Fruit fly (Drosophila melanogaster) whole organism, embryonic: ENCODE data around the gene CG17300.

Source experiments
- Bdp1 ChIP-seq: fragments of 200-800 bp; sonication (Bioruptor generic); optimal IDR thresholded peaks from 3 replicates; lab custom pipeline; 2016; ENCODE audit warnings: missing biosample characterization, missing genetic modification characterization
- CG11085 ChIP-seq: fragments of 200-800 bp; sonication (Bioruptor generic); IDR thresholded peaks from 2 replicates; pipeline ENCODE4 v1.3.6; 2022; ENCODE audit warnings: missing biosample characterization, missing genetic modification characterization
- CG11398 ChIP-seq: fragments of 200-800 bp; sonication (Bioruptor generic); optimal IDR thresholded peaks from 2 replicates; lab custom pipeline; 2016; ENCODE audit warnings: missing biosample characterization, missing genetic modification characterization
- CG11504 ChIP-seq: fragments of 200-800 bp; sonication (Bioruptor generic); optimal IDR thresholded peaks from 3 replicates; lab custom pipeline; 2019; ENCODE audit warnings: missing biosample characterization, mild to moderate bottlenecking, missing genetic modification characterization, moderate library complexity
- CG12299 ChIP-seq: fragments of 200-800 bp; sonication (Bioruptor generic); optimal IDR thresholded peaks from 2 replicates; lab custom pipeline; 2018; ENCODE audit warnings: missing biosample characterization, mild to moderate bottlenecking, missing genetic modification characterization
- CG13296 ChIP-seq: fragments of 200-800 bp; sonication (Bioruptor generic); optimal IDR thresholded peaks from 3 replicates; lab custom pipeline; 2018; ENCODE audit warnings: missing biosample characterization, mild to moderate bottlenecking, missing genetic modification characterization
- CG13775 ChIP-seq: fragments of 200-800 bp; sonication (Bioruptor generic); optimal IDR thresholded peaks from 3 replicates; lab custom pipeline; 2017; ENCODE audit warnings: missing biosample characterization, mild to moderate bottlenecking, missing genetic modification characterization
- CG15269 ChIP-seq: fragments of 200-800 bp; sonication (Bioruptor generic); optimal IDR thresholded peaks from 2 replicates; lab custom pipeline; 2018; ENCODE audit warnings: missing biosample characterization, mild to moderate bottlenecking, missing genetic modification characterization, moderate library complexity
- CG1603 ChIP-seq: fragments of 200-800 bp; sonication (Bioruptor generic); optimal IDR thresholded peaks from 2 replicates; lab custom pipeline; 2019; ENCODE audit warnings: missing biosample characterization, mild to moderate bottlenecking, missing genetic modification characterization, moderate library complexity
- CG1647 ChIP-seq: fragments of 200-800 bp; sonication (Bioruptor generic); optimal IDR thresholded peaks from 3 replicates; lab custom pipeline; 2016; ENCODE audit warnings: missing biosample characterization, missing genetic modification characterization
- CG17385 ChIP-seq: fragments of 200-800 bp; sonication (Bioruptor generic); optimal IDR thresholded peaks from 3 replicates; lab custom pipeline; 2018; ENCODE audit warnings: missing biosample characterization, mild to moderate bottlenecking, missing genetic modification characterization
- CG17802 ChIP-seq: fragments of 200-800 bp; sonication (Bioruptor generic); optimal IDR thresholded peaks from 2 replicates; lab custom pipeline; 2018; ENCODE audit warnings: missing biosample characterization, mild to moderate bottlenecking, missing genetic modification characterization, moderate library complexity
- CG17829 ChIP-seq: fragments of 200-800 bp; optimal IDR thresholded peaks from 2 replicates; lab custom pipeline; 2019; ENCODE audit warnings: missing biosample characterization, mild to moderate bottlenecking, missing genetic modification characterization, moderate library complexity
- CG2120 ChIP-seq: fragments of 200-800 bp; sonication (Bioruptor generic); optimal IDR thresholded peaks from 3 replicates; lab custom pipeline; 2016; ENCODE audit warnings: missing biosample characterization, missing genetic modification characterization
- CG31441 ChIP-seq: fragments of 200-800 bp; sonication (Bioruptor generic); IDR thresholded peaks from 2 replicates; pipeline ENCODE4 v1.3.6; 2022; ENCODE audit warnings: missing biosample characterization, missing genetic modification characterization
- CG3407 ChIP-seq: fragments of 200-800 bp; sonication (Bioruptor generic); optimal IDR thresholded peaks from 2 replicates; lab custom pipeline; 2018; ENCODE audit warnings: missing biosample characterization, mild to moderate bottlenecking, missing genetic modification characterization
- CG3726 ChIP-seq: fragments of 200-800 bp; sonication (Bioruptor generic); IDR thresholded peaks from 3 replicates; pipeline ENCODE4, ENCODE4 v1.3.6; 2022; ENCODE audit warnings: missing biosample characterization, missing genetic modification characterization
- CG4360 ChIP-seq: fragments of 200-800 bp; sonication (Bioruptor generic); IDR thresholded peaks from 2 replicates; pipeline ENCODE4 v1.3.6; 2022; ENCODE audit warnings: missing biosample characterization, missing genetic modification characterization
- CG4707 ChIP-seq: fragments of 200-800 bp; sonication (Bioruptor generic); optimal IDR thresholded peaks from 2 replicates; lab custom pipeline; 2018; ENCODE audit warnings: missing biosample characterization, mild to moderate bottlenecking, missing genetic modification characterization, moderate library complexity
- CG5245 ChIP-seq: fragments of 200-800 bp; sonication (Bioruptor generic); optimal IDR thresholded peaks from 3 replicates; lab custom pipeline; 2016; ENCODE audit warnings: missing biosample characterization, missing genetic modification characterization
- CG6689 ChIP-seq: fragments of 200-800 bp; sonication (Bioruptor generic); IDR thresholded peaks from 2 replicates; pipeline ENCODE4 v1.3.6; 2022; ENCODE audit warnings: missing biosample characterization, missing genetic modification characterization
- CG8359 ChIP-seq: fragments of 200-800 bp; sonication (Bioruptor generic); optimal IDR thresholded peaks from 2 replicates; lab custom pipeline; 2017; ENCODE audit warnings: missing biosample characterization, mild to moderate bottlenecking, missing genetic modification characterization, borderline replicate concordance
- CG9817 ChIP-seq: fragments of 200-800 bp; sonication (Bioruptor generic); optimal IDR thresholded peaks from 2 replicates; lab custom pipeline; 2018; ENCODE audit warnings: missing biosample characterization, mild to moderate bottlenecking, missing genetic modification characterization, moderate library complexity
- Chrac-16 ChIP-seq: fragments of 200-800 bp; sonication (Bioruptor generic); optimal IDR thresholded peaks from 3 replicates; lab custom pipeline; 2016; ENCODE audit warnings: missing biosample characterization, missing genetic modification characterization
- D19A ChIP-seq: fragments of 200-800 bp; optimal IDR thresholded peaks from 3 replicates; lab custom pipeline; 2019; ENCODE audit warnings: missing biosample characterization, mild to moderate bottlenecking, missing genetic modification characterization, moderate library complexity
- Dp ChIP-seq: fragments of 200-800 bp; sonication (Bioruptor generic); optimal IDR thresholded peaks from 2 replicates; lab custom pipeline; 2018; ENCODE audit warnings: missing biosample characterization, mild to moderate bottlenecking, missing genetic modification characterization, moderate library complexity
- E2f1 ChIP-seq: fragments of 200-800 bp; sonication (Bioruptor generic); IDR thresholded peaks from 2 replicates; pipeline ENCODE4 v1.3.6; 2022; ENCODE audit warnings: missing biosample characterization, missing genetic modification characterization
- HHEX ChIP-seq: fragments of 200-800 bp; sonication (Bioruptor generic); optimal IDR thresholded peaks from 3 replicates; lab custom pipeline; 2017; ENCODE audit warnings: missing biosample characterization, mild to moderate bottlenecking, missing genetic modification characterization, missing genetic modification reagents
- NK7.1 ChIP-seq: fragments of 200-800 bp; sonication (Bioruptor generic); optimal IDR thresholded peaks from 3 replicates; lab custom pipeline; 2016; ENCODE audit warnings: missing biosample characterization, missing genetic modification characterization
- Opbp ChIP-seq: fragments of 200-800 bp; sonication (Bioruptor generic); IDR thresholded peaks from 3 replicates; pipeline ENCODE4 v1.3.6; 2022; ENCODE audit warnings: missing biosample characterization, missing genetic modification characterization; ENCODE audit not compliant: partially characterized antibody
- bbx ChIP-seq: fragments of 200-800 bp; sonication (Bioruptor generic); IDR thresholded peaks from 2 replicates; pipeline ENCODE4 v1.3.6; 2022; ENCODE audit warnings: missing biosample characterization, missing genetic modification characterization; ENCODE audit not compliant: partially characterized antibody
- bigmax ChIP-seq: fragments of 200-800 bp; sonication (Bioruptor generic); optimal IDR thresholded peaks from 2 replicates; lab custom pipeline; 2018; ENCODE audit warnings: missing biosample characterization, mild to moderate bottlenecking, missing genetic modification characterization
- bowl ChIP-seq: fragments of 200-800 bp; sonication (Bioruptor generic); IDR thresholded peaks from 2 replicates; pipeline ENCODE4 v1.3.6; 2022; ENCODE audit warnings: missing biosample characterization, missing genetic modification characterization
- fd102C ChIP-seq: fragments of 200-800 bp; sonication (Bioruptor generic); optimal IDR thresholded peaks from 2 replicates; lab custom pipeline; 2018; ENCODE audit warnings: missing biosample characterization, mild to moderate bottlenecking, missing genetic modification characterization, moderate library complexity
- kni ChIP-seq: fragments of 200-800 bp; sonication (Bioruptor generic); optimal IDR thresholded peaks from 3 replicates; lab custom pipeline; 2017; ENCODE audit warnings: mild to moderate bottlenecking, missing biosample characterization, missing genetic modification reagents, missing genetic modification characterization
- lola ChIP-seq, 3 experiments: fragments of >200 bp in 2 of 3; fragments of 200-800 bp in 1 of 3; sonication (Bioruptor generic) in 1 of 3; optimal IDR thresholded peaks; 2 replicates each; lab custom pipeline; 2017 to 2019; ENCODE audit warnings: missing biosample characterization in 3 of 3, missing genetic modification characterization in 3 of 3, mild to moderate bottlenecking in 1 of 3, moderate library complexity in 1 of 3
- mam ChIP-seq: fragments of 200-800 bp; sonication (Bioruptor generic); optimal IDR thresholded peaks from 3 replicates; lab custom pipeline; 2016; ENCODE audit warnings: missing biosample characterization, missing genetic modification characterization
- nau ChIP-seq: fragments of 200-800 bp; sonication (Bioruptor generic); optimal IDR thresholded peaks from 3 replicates; lab custom pipeline; 2017; ENCODE audit warnings: missing biosample characterization, mild to moderate bottlenecking, missing genetic modification characterization, missing genetic modification reagents
- odd ChIP-seq: fragments of 200-800 bp; sonication (Bioruptor generic); optimal IDR thresholded peaks from 2 replicates; lab custom pipeline; 2017; ENCODE audit warnings: missing biosample characterization, mild to moderate bottlenecking, missing genetic modification characterization
- pros ChIP-seq: fragments of 200-800 bp; sonication (Bioruptor generic); optimal IDR thresholded peaks from 3 replicates; lab custom pipeline; 2019; ENCODE audit warnings: missing biosample characterization, mild to moderate bottlenecking, missing genetic modification characterization, moderate library complexity
- row ChIP-seq: fragments of 200-800 bp; sonication (Bioruptor generic); IDR thresholded peaks from 3 replicates; pipeline ENCODE4 v1.3.6; 2022; ENCODE audit warnings: missing biosample characterization, missing genetic modification characterization
- sens ChIP-seq: fragments of 200-800 bp; sonication (Bioruptor generic); peaks from one replicate; lab custom pipeline; 2016; ENCODE audit warnings: missing biosample characterization, missing genetic modification characterization
- sens-2 ChIP-seq: fragments of 200-800 bp; sonication (Bioruptor generic); IDR thresholded peaks from 2 replicates; pipeline ENCODE4 v1.3.6; 2022; ENCODE audit warnings: missing biosample characterization, missing genetic modification characterization
- sisA ChIP-seq: fragments of 200-800 bp; sonication (Bioruptor generic); IDR thresholded peaks from 2 replicates; pipeline ENCODE4 v1.3.6; 2022; ENCODE audit warnings: missing biosample characterization, missing genetic modification characterization
- slp2 ChIP-seq: fragments of 200-800 bp; sonication (Bioruptor generic); optimal IDR thresholded peaks from 2 replicates; lab custom pipeline; 2016; ENCODE audit warnings: missing biosample characterization, missing genetic modification characterization
- sna ChIP-seq: fragments of 200-800 bp; sonication (Bioruptor generic); IDR thresholded peaks from 2 replicates; pipeline ENCODE4 v1.3.6; 2022; ENCODE audit warnings: missing biosample characterization, missing genetic modification characterization; ENCODE audit not compliant: partially characterized antibody
- stc ChIP-seq: fragments of 200-800 bp; sonication (Bioruptor generic); IDR thresholded peaks from 2 replicates; pipeline ENCODE4 v1.3.6; 2022; ENCODE audit warnings: missing biosample characterization, missing genetic modification characterization
- stwl ChIP-seq: fragments of 200-800 bp; sonication (Bioruptor generic); optimal IDR thresholded peaks from 3 replicates; lab custom pipeline; 2018; ENCODE audit warnings: missing biosample characterization, mild to moderate bottlenecking, missing genetic modification characterization, moderate library complexity
- sug ChIP-seq: fragments of 200-800 bp; optimal IDR thresholded peaks from 2 replicates; lab custom pipeline; 2019; ENCODE audit warnings: missing biosample characterization, mild to moderate bottlenecking, missing genetic modification characterization, moderate library complexity
- tgo ChIP-seq: fragments of 200-800 bp; sonication (Bioruptor generic); IDR thresholded peaks from 3 replicates; pipeline ENCODE4 v1.3.6; 2022; ENCODE audit warnings: missing biosample characterization, missing genetic modification characterization
- zfh1 ChIP-seq: fragments of 200-800 bp; sonication (Bioruptor generic); IDR thresholded peaks from 3 replicates; pipeline ENCODE4 v1.3.6; 2022; ENCODE audit warnings: missing biosample characterization, missing genetic modification characterization

The CG17300 gene

DNA sequence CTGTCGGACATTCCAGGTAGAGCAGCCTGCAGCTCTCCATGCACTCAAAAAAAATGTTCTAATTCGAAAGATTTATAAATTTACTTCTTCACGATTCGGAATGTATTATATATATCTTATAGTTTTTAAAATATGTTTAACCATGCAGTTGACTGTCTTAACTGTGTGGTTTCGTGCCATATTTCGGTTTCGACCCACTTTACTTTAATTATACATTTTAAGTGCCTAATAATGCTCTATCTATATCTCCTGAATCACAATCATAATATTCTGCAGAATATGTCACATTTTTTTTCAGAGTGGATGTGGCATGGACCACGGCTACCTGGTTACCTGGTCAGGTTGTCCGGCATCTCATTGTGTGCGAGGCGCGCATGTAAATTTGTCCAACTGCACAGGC lies 37.4 kb downstream of the CG17300 start (continued):
- no peak for TF ChIP-seq NK7.1 (GFP tag; lab: Kevin White, UChicago)
- no peak for TF ChIP-seq row (GFP tag; lab: Robert Waterston, UW)
- TF ChIP-seq sens-2 (GFP tag; lab: Robert Waterston, UW), result no peak
- no peak for TF ChIP-seq E2f1 (GFP tag; lab: Robert Waterston, UW)
- TF ChIP-seq sna (GFP tag; lab: Robert Waterston, UW), result no peak
- peak in 1 of 3 experiments; percentile 54 for TF ChIP-seq lola (GFP tag; optimal IDR thresholded peaks at IDR 0.05; lab: Kevin White, UChicago)
- peak; percentile 15 for TF ChIP-seq D19A
- TF ChIP-seq CG5245 (GFP tag; lab: Kevin White, UChicago), result no peak
- no peak for TF ChIP-seq bowl (GFP tag; lab: Robert Waterston, UW)
- no peak for TF ChIP-seq CG1647 (GFP tag; lab: Kevin White, UChicago)
- TF ChIP-seq CG3407, result no peak
- TF ChIP-seq CG3726 (GFP tag; lab: Robert Waterston, UW), result no peak
- no peak for TF ChIP-seq zfh1 (GFP tag; lab: Robert Waterston, UW)
- TF ChIP-seq Dp, result no peak
- TF ChIP-seq CG2120 (GFP tag; lab: Kevin White, UChicago), result no peak
- TF ChIP-seq CG31441 (GFP tag; lab: Robert Waterston, UW), result peak; percentile 42
- TF ChIP-seq bbx (GFP tag; lab: Robert Waterston, UW), result no peak
- no peak for TF ChIP-seq CG13296 (GFP tag; lab: Kevin White, UChicago)
- no peak for TF ChIP-seq CG11398 (GFP tag; lab: Kevin White, UChicago)
- no peak for TF ChIP-seq odd
- TF ChIP-seq HHEX, result no peak
- no peak for TF ChIP-seq stc (GFP tag; lab: Robert Waterston, UW)
- no peak for TF ChIP-seq stwl (tag; lab: Kevin White, UChicago)
- no peak for TF ChIP-seq CG6689
- no peak for TF ChIP-seq pros
- TF ChIP-seq tgo, result no peak
- TF ChIP-seq bigmax, result no peak
- TF ChIP-seq CG13775 (GFP tag; lab: Kevin White, UChicago), result no peak
- no peak for TF ChIP-seq nau
- no peak for TF ChIP-seq CG8359 (GFP tag; lab: Kevin White, UChicago)
- no peak for TF ChIP-seq slp2 (GFP tag; lab: Kevin White, UChicago)
- no peak for TF ChIP-seq mam (GFP tag; lab: Kevin White, UChicago)
- no peak for TF ChIP-seq CG17385 (GFP tag; lab: Kevin White, UChicago)
- TF ChIP-seq sens (GFP tag; lab: Kevin White, UChicago), result peak; percentile 64
- no peak for TF ChIP-seq CG11085 (GFP tag; lab: Robert Waterston, UW)
- no peak for TF ChIP-seq CG11504
- peak; percentile 61 for TF ChIP-seq fd102C
- TF ChIP-seq Opbp, result no peak
- TF ChIP-seq sug (tag; lab: Kevin White, UChicago), result no peak
- no peak for TF ChIP-seq CG4707 (GFP tag; lab: Kevin White, UChicago)
- TF ChIP-seq sisA (GFP tag; lab: Robert Waterston, UW), result no peak
- peak; percentile 35 for TF ChIP-seq CG17829 (tag; lab: Kevin White, UChicago)
- TF ChIP-seq CG1603 (tag; lab: Kevin White, UChicago), result peak; percentile 8
- TF ChIP-seq CG4360 (GFP tag; lab: Robert Waterston, UW), result no peak
- TF ChIP-seq CG15269 (tag; lab: Kevin White, UChicago), result no peak
- TF ChIP-seq Chrac-16 (GFP tag; lab: Kevin White, UChicago), result no peak
- TF ChIP-seq CG9817 (tag; lab: Kevin White, UChicago), result no peak
- no peak for TF ChIP-seq Bdp1
- TF ChIP-seq kni (GFP tag; lab: Kevin White, UChicago), result peak; percentile 43
- no peak for TF ChIP-seq CG17802 (tag; lab: Kevin White, UChicago)
- TF ChIP-seq CG12299, result no peak
